Worm (Caenorhabditis elegans) whole organism, young adult: ENCODE measurements around the gene flp-19.

Experiments used
- C17E4.6 ChIP-seq: fragments of 200-800 bp; sonication (Bioruptor generic); IDR thresholded peaks from 2 replicates; pipeline ENCODE4 v1.3.6; 2022; ENCODE audit warnings: missing genetic modification reagents, missing genetic modification characterization, missing compliant biosample characterization
- F39B2.1 ChIP-seq: fragments of 200-800 bp; sonication (Bioruptor generic); IDR thresholded peaks from 2 replicates; pipeline ENCODE4 v1.3.6; 2022; ENCODE audit warnings: missing genetic modification reagents, missing genetic modification characterization, missing compliant biosample characterization
- F49E8.2 ChIP-seq: sonication (generic microtip); optimal IDR thresholded peaks from 3 replicates; lab custom pipeline; 2017; ENCODE audit warnings: missing genetic modification characterization, mild to moderate bottlenecking, missing compliant biosample characterization, antibody characterized with exemption, moderate library complexity; ENCODE audit not compliant: insufficient read depth
- F57C9.4 ChIP-seq: sonication (generic microtip); optimal IDR thresholded peaks from 2 replicates; lab custom pipeline; 2017; ENCODE audit warnings: mild to moderate bottlenecking, missing genetic modification characterization, missing compliant biosample characterization
- K11D2.4 ChIP-seq: fragments of 200-800 bp; sonication (Bioruptor generic); IDR thresholded peaks from 2 replicates; pipeline ENCODE4 v1.3.6; 2022; ENCODE audit warnings: missing genetic modification reagents, missing genetic modification characterization, missing compliant biosample characterization
- T07F8.4 ChIP-seq: sonication (generic microtip); optimal IDR thresholded peaks from 2 replicates; lab custom pipeline; 2016; ENCODE audit warnings: mild to moderate bottlenecking, missing genetic modification characterization, moderate library complexity, missing compliant biosample characterization
- T26A5.8 ChIP-seq: sonication (generic microtip); optimal IDR thresholded peaks from 2 replicates; lab custom pipeline; 2016; ENCODE audit warnings: missing genetic modification characterization, missing compliant biosample characterization
- Y67H2A.10 ChIP-seq: fragments of 200-800 bp; sonication (Bioruptor generic); conservative IDR thresholded peaks from 2 replicates; pipeline ENCODE4 v1.3.6; 2022; ENCODE audit warnings: missing genetic modification reagents, missing genetic modification characterization, missing compliant biosample characterization
- Y79H2A.3 ChIP-seq: fragments of 200-800 bp; sonication (Bioruptor generic); conservative IDR thresholded peaks from 2 replicates; pipeline ENCODE4 v1.3.6; 2022; ENCODE audit warnings: missing genetic modification reagents, missing genetic modification characterization, missing compliant biosample characterization
- Y95B8A.8 ChIP-seq: fragments of 200-800 bp; sonication (Bioruptor generic); IDR thresholded peaks from 2 replicates; pipeline ENCODE4 v1.3.6; 2022; ENCODE audit warnings: missing genetic modification reagents, missing genetic modification characterization, missing compliant biosample characterization
- ZK185.1 ChIP-seq: sonication (generic microtip); optimal IDR thresholded peaks from 2 replicates; lab custom pipeline; 2016; ENCODE audit warnings: mild to moderate bottlenecking, missing genetic modification characterization, missing compliant biosample characterization; ENCODE audit not compliant: poor library complexity, severe bottlenecking
- ama-1 ChIP-seq, 3 experiments: fragments of 150-350 bp in 1 of 3; sonication (generic microtip) in 2 of 3; optimal IDR thresholded peaks; 2 replicates each; lab custom pipeline; 2014 to 2018; ENCODE audit warnings: missing biosample characterization in 2 of 3, missing genetic modification characterization in 2 of 3, missing genetic modification reagents in 2 of 3
- aptf-2 ChIP-seq: fragments of 200-800 bp; sonication (Bioruptor generic); conservative IDR thresholded peaks from 2 replicates; pipeline ENCODE4 v1.3.6; 2022; ENCODE audit warnings: missing genetic modification reagents, missing genetic modification characterization, missing compliant biosample characterization
- atf-7 ChIP-seq: sonication (generic microtip); optimal IDR thresholded peaks from 2 replicates; lab custom pipeline; 2017; ENCODE audit warnings: mild to moderate bottlenecking, missing genetic modification characterization, missing compliant biosample characterization
- athp-1 ChIP-seq: sonication (generic microtip); optimal IDR thresholded peaks from 2 replicates; lab custom pipeline; 2017; ENCODE audit warnings: mild to moderate bottlenecking, missing genetic modification characterization, missing compliant biosample characterization
- attf-3 ChIP-seq: fragments of 200-800 bp; sonication (Bioruptor generic); conservative IDR thresholded peaks from 2 replicates; pipeline ENCODE4 v1.3.6; 2022; ENCODE audit warnings: missing genetic modification reagents, missing genetic modification characterization, missing compliant biosample characterization
- attf-5 ChIP-seq: fragments of 200-800 bp; sonication (Bioruptor generic); optimal IDR thresholded peaks from 2 replicates; lab custom pipeline; 2018; ENCODE audit warnings: mild to moderate bottlenecking, missing genetic modification characterization, missing compliant biosample characterization
- bed-1 ChIP-seq: fragments of 200-800 bp; sonication (Bioruptor generic); IDR thresholded peaks from 2 replicates; pipeline ENCODE4 v1.3.6; 2022; ENCODE audit warnings: missing genetic modification reagents, missing genetic modification characterization, missing compliant biosample characterization
- bed-2 ChIP-seq: fragments of 200-800 bp; sonication (Bioruptor generic); IDR thresholded peaks from 2 replicates; pipeline ENCODE4 v1.3.6; 2022; ENCODE audit warnings: missing genetic modification reagents, missing genetic modification characterization, missing compliant biosample characterization
- cebp-2 ChIP-seq: fragments of 200-800 bp; sonication (Bioruptor generic); IDR thresholded peaks from 2 replicates; pipeline ENCODE4 v1.3.6; 2022; ENCODE audit warnings: missing genetic modification characterization, missing compliant biosample characterization
- ceh-100 ChIP-seq: fragments of 200-800 bp; sonication (Bioruptor generic); IDR thresholded peaks from 2 replicates; pipeline ENCODE4 v1.3.6; 2022; ENCODE audit warnings: missing genetic modification reagents, missing genetic modification characterization, missing compliant biosample characterization
- ceh-79 ChIP-seq: sonication (generic microtip); optimal IDR thresholded peaks from 2 replicates; lab custom pipeline; 2017; ENCODE audit warnings: mild to moderate bottlenecking, missing genetic modification characterization, missing compliant biosample characterization
- ceh-91 ChIP-seq: fragments of 200-800 bp; sonication (Bioruptor generic); IDR thresholded peaks from 2 replicates; pipeline ENCODE4 v1.3.6; 2022; ENCODE audit warnings: missing genetic modification reagents, missing genetic modification characterization, missing compliant biosample characterization
- dpl-1 ChIP-seq: fragments of 150-350 bp; optimal IDR thresholded peaks from 2 replicates; lab custom pipeline; 2014; ENCODE audit warnings: missing biosample characterization, missing genetic modification reagents, missing genetic modification characterization
- egl-44 ChIP-seq: fragments of 200-800 bp; sonication (Bioruptor generic); IDR thresholded peaks from 2 replicates; pipeline ENCODE4 v1.3.6; 2022; ENCODE audit warnings: missing genetic modification reagents, missing genetic modification characterization, missing compliant biosample characterization
- ets-4 ChIP-seq: fragments of 200-800 bp; sonication (Bioruptor generic); optimal IDR thresholded peaks from 2 replicates; lab custom pipeline; 2018; ENCODE audit warnings: mild to moderate bottlenecking, missing genetic modification characterization, missing compliant biosample characterization
- gei-17 ChIP-seq: fragments of 200-800 bp; sonication (Bioruptor generic); optimal IDR thresholded peaks from 2 replicates; lab custom pipeline; 2018; ENCODE audit warnings: mild to moderate bottlenecking, missing genetic modification characterization, missing compliant biosample characterization
- lag-1 ChIP-seq: fragments of 200-800 bp; sonication (Bioruptor generic); IDR thresholded peaks from 2 replicates; pipeline ENCODE4 v1.3.6; 2022; ENCODE audit warnings: missing genetic modification reagents, missing genetic modification characterization, missing compliant biosample characterization
- let-607 ChIP-seq, 2 experiments: fragments of 200-800 bp in 1 of 2; sonication (Bioruptor generic) in 1 of 2; sonication (generic microtip) in 1 of 2; optimal IDR thresholded peaks; 2 replicates each; lab custom pipeline; 2016 to 2018; ENCODE audit warnings: mild to moderate bottlenecking in 2 of 2, missing compliant biosample characterization in 2 of 2, missing genetic modification characterization in 2 of 2, moderate library complexity in 2 of 2, missing genotype in 1 of 2
- madf-10 ChIP-seq: sonication (generic microtip); optimal IDR thresholded peaks from 2 replicates; lab custom pipeline; 2016; ENCODE audit warnings: mild to moderate bottlenecking, missing genetic modification characterization, missing compliant biosample characterization
- mcd-1 ChIP-seq: fragments of 200-800 bp; sonication (Bioruptor generic); IDR thresholded peaks from 2 replicates; pipeline ENCODE4 v1.3.6; 2022; ENCODE audit warnings: missing genetic modification reagents, missing genetic modification characterization, missing compliant biosample characterization
- mes-4 ChIP-seq: sonication (generic microtip); optimal IDR thresholded peaks from 2 replicates; lab custom pipeline; 2016; ENCODE audit warnings: missing genotype, missing genetic modification characterization, missing compliant biosample characterization
- mxl-1 ChIP-seq: sonication (generic microtip); optimal IDR thresholded peaks from 2 replicates; lab custom pipeline; 2016; ENCODE audit warnings: missing genetic modification characterization, missing compliant biosample characterization
- nfya-1 ChIP-seq: sonication (generic microtip); optimal IDR thresholded peaks from 2 replicates; lab custom pipeline; 2017; ENCODE audit warnings: antibody characterized with exemption, missing compliant biosample characterization, missing genetic modification characterization, borderline replicate concordance; ENCODE audit not compliant: insufficient read depth
- nfyb-1 ChIP-seq: fragments of 200-800 bp; sonication (Bioruptor generic); IDR thresholded peaks from 2 replicates; pipeline ENCODE4 v1.3.6; 2022; ENCODE audit warnings: missing genetic modification reagents, missing genetic modification characterization, missing compliant biosample characterization
- rec-8 ChIP-seq, 2 experiments: sonication (generic microtip); optimal IDR thresholded peaks; 2 replicates each; lab custom pipeline; 2016; ENCODE audit warnings: mild to moderate bottlenecking in 2 of 2, missing genetic modification characterization in 2 of 2, missing genetic modification reagents in 2 of 2, missing genotype in 2 of 2, missing biosample characterization in 1 of 2, missing compliant biosample characterization in 1 of 2, moderate library complexity in 1 of 2
- sdz-38 ChIP-seq: sonication (generic microtip); optimal IDR thresholded peaks from 2 replicates; lab custom pipeline; 2016; ENCODE audit warnings: missing genotype, missing genetic modification characterization, missing compliant biosample characterization
- snpc-4 ChIP-seq, 5 experiments: fragments of 150-350 bp in 1 of 5; sonication (generic microtip) in 4 of 5; optimal IDR thresholded peaks; 2 replicates each; lab custom pipeline; 2014 to 2018; ENCODE audit warnings: missing genetic modification characterization in 5 of 5, missing biosample characterization in 3 of 5, antibody characterized with exemption in 2 of 5, mild to moderate bottlenecking in 2 of 5, missing compliant biosample characterization in 2 of 5, missing genotype in 2 of 5, moderate library complexity in 2 of 5, missing genetic modification reagents in 1 of 5
- tbx-9 ChIP-seq: sonication (generic microtip); optimal IDR thresholded peaks from 2 replicates; lab custom pipeline; 2016; ENCODE audit warnings: borderline replicate concordance, missing genetic modification characterization, inconsistent platforms, missing compliant biosample characterization
- ztf-18 ChIP-seq: sonication (generic microtip); optimal IDR thresholded peaks from 2 replicates; lab custom pipeline; 2016; ENCODE audit warnings: missing genotype, mild to moderate bottlenecking, missing genetic modification characterization, missing compliant biosample characterization
- ztf-22 ChIP-seq: fragments of 200-800 bp; sonication (Bioruptor generic); optimal IDR thresholded peaks from 2 replicates; lab custom pipeline; 2018; ENCODE audit warnings: mild to moderate bottlenecking, missing genetic modification characterization, moderate library complexity, missing compliant biosample characterization
- ztf-25 ChIP-seq: fragments of 200-800 bp; sonication (Bioruptor generic); IDR thresholded peaks from 2 replicates; pipeline ENCODE4 v1.3.6; 2022; ENCODE audit warnings: missing genetic modification reagents, missing genetic modification characterization, missing compliant biosample characterization

The flp-19 gene

DNA sequence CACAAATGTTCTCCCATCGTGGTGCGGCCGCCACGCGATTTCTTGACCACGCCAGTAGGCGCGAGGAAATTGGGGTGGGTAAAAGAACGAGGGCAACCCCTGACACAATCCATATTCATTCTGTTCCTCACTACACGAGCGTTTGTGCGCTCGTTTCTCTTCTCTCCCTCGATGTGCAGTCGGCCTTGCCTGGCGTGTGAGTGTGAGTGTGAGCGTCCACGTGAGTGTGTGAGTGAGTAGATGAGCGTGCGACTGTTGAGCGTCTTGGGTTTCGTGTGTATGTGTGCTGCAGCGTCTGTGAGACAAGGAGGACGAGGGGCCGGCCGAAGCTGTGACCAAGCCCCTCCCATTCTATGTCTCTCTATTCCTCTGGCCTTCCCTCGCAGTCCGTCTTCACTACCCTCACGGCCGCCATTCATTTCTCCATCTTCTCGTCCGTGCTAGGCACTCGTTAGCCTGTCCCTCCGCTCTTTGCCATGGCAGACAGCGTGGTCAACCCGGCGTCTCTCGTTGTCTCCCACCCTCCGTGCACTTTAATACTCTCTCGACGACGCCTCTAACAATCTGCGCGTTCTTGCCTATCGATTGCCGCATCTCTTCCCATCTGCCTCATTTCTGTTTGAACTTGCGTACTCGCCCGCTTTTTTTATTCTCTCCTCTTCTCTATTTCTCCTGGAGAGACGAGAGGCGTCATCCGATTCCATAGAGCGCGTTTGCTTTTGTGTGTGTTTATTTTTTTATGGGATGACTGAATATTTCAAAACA is 35.9 kb upstream of the flp-19 start (continued):
- no peak for TF ChIP-seq nfya-1 (tag; lab: Kevin White, UChicago)
- no peak for TF ChIP-seq ceh-100 (GFP tag; lab: Robert Waterston, UW)
- no peak for TF ChIP-seq ceh-91 (GFP tag; lab: Robert Waterston, UW)
- TF ChIP-seq aptf-2 (GFP tag; lab: Robert Waterston, UW) = no peak
- TF ChIP-seq egl-44 (GFP tag; lab: Robert Waterston, UW) = peak; percentile 63; the same call in 1 of the 2 replicates
- no peak for TF ChIP-seq sdz-38 (tag; lab: Kevin White, UChicago)
- no peak for TF ChIP-seq dpl-1 (GFP tag; lab: Kevin White, UChicago)
- TF ChIP-seq rec-8 (tag; optimal IDR thresholded peaks at IDR 0.05; lab: Kevin White, UChicago) = peak in 1 of 2 experiments; percentile 29
- TF ChIP-seq ets-4 (GFP tag; lab: Kevin White, UChicago) = peak; percentile 52
- peak; percentile 39; the same call in 1 of the 2 replicates for TF ChIP-seq bed-2
- peak; percentile 55 for TF ChIP-seq ztf-22 (GFP tag; lab: Kevin White, UChicago)
- no peak for TF ChIP-seq attf-3 (GFP tag; lab: Robert Waterston, UW)
- peak; percentile 45 for TF ChIP-seq ama-1 (optimal IDR thresholded peaks at IDR 0.05; lab: Kevin White, UChicago)
- TF ChIP-seq ama-1 (GFP tag; optimal IDR thresholded peaks at IDR 0.05; lab: Kevin White, UChicago) = no peak
- TF ChIP-seq K11D2.4 = peak; percentile 59
- no peak for TF ChIP-seq F49E8.2 (tag; lab: Kevin White, UChicago)
- TF ChIP-seq atf-7 (tag; lab: Kevin White, UChicago) = peak; percentile 89
- peak; percentile 40; the same call in 1 of the 2 replicates for TF ChIP-seq Y67H2A.10 (GFP tag; lab: Robert Waterston, UW)
- peak; percentile 81 for TF ChIP-seq mxl-1 (tag; lab: Kevin White, UChicago)
- no peak for TF ChIP-seq Y79H2A.3 (GFP tag; lab: Robert Waterston, UW)
- peak; percentile 85 for TF ChIP-seq mcd-1 (GFP tag; lab: Robert Waterston, UW)
- no peak for TF ChIP-seq ztf-25
- peak; percentile 29 for TF ChIP-seq T07F8.4 (tag; lab: Kevin White, UChicago)
- no peak for TF ChIP-seq cebp-2
- TF ChIP-seq T26A5.8 (tag; lab: Kevin White, UChicago) = no peak
- TF ChIP-seq madf-10 (tag; lab: Kevin White, UChicago) = peak; percentile 86
- 0 out of 2 replicates have a peak, but pooled peaks have one; percentile 84 for TF ChIP-seq lag-1 (GFP tag; lab: Robert Waterston, UW)
- peak; percentile 49 for TF ChIP-seq snpc-4 (GFP tag; optimal IDR thresholded peaks at IDR 0.05; lab: Kevin White, UChicago)
- TF ChIP-seq snpc-4 (tag; optimal IDR thresholded peaks at IDR 0.05; lab: Kevin White, UChicago) = peak; percentile 39 to 79 (median 64)
- no peak for TF ChIP-seq bed-1
- TF ChIP-seq mes-4 (tag; lab: Kevin White, UChicago) = no peak
- TF ChIP-seq C17E4.6 (GFP tag; lab: Robert Waterston, UW) = no peak
- peak; percentile 72 for TF ChIP-seq ceh-79
- TF ChIP-seq tbx-9 = no peak

DNA sequence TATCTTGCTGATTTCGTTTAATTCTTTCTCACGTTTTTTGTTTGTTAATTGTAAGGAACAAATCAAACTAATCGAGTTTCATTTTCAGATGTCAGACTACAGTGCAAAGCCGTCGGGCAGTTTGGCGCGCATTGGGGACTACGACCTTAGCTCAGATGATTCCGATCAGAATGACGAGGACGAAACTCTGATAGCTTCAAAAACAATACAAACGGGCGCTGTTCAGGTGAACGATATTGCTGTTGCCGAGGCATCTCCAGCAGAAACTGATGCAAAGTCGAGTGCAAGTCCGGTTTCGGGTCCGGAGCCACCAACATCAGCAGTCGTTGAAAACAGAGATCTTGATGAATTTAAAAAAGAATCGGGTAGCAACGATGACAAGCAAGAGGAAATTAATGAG is 35.3 kb upstream of the flp-19 start, which contains the start of gene bet-2:
Gene bet-2, plus strand, starts transcription at position 89 of the 400 bp plus-strand sequence.
- TF ChIP-seq gei-17 (GFP tag; lab: Kevin White, UChicago) (no peak), athp-1 (tag; lab: Kevin White, UChicago) (no peak), egl-44 (GFP tag; lab: Robert Waterston, UW) (no peak), attf-3 (GFP tag; lab: Robert Waterston, UW) (no peak), F39B2.1 (GFP tag; lab: Robert Waterston, UW) (no peak), bed-2 (no peak), ZK185.1 (no peak), let-607 (tag; optimal IDR thresholded peaks at IDR 0.05; lab: Kevin White, UChicago) (no peak), attf-5 (GFP tag; lab: Kevin White, UChicago) (no peak), nfyb-1 (GFP tag; lab: Robert Waterston, UW) (no peak), ztf-18 (tag; lab: Kevin White, UChicago) (no peak), Y95B8A.8 (GFP tag; lab: Robert Waterston, UW) (no peak), lag-1 (GFP tag; lab: Robert Waterston, UW) (no peak), T26A5.8 (tag; lab: Kevin White, UChicago) (no peak), mes-4 (tag; lab: Kevin White, UChicago) (no peak), F57C9.4 (tag; lab: Kevin White, UChicago) (no peak)
